Worm (Caenorhabditis elegans) whole organism, L4 larva: ENCODE results near the gene T01B10.5.

Experiments
- F26F4.8 ChIP-seq: fragments of 200-800 bp; sonication (Bioruptor generic); conservative IDR thresholded peaks from 2 replicates; pipeline ENCODE4 v1.3.6; 2022; ENCODE audit warnings: missing genetic modification characterization, missing compliant biosample characterization
- F49E8.2 ChIP-seq: sonication (generic microtip); optimal IDR thresholded peaks from 2 replicates; lab custom pipeline; 2016; ENCODE audit warnings: missing compliant biosample characterization, mild to moderate bottlenecking, missing genetic modification characterization, borderline replicate concordance
- T20F7.1 ChIP-seq: fragments of 200-800 bp; sonication (Bioruptor generic); optimal IDR thresholded peaks from 2 replicates; lab custom pipeline; 2018; ENCODE audit warnings: mild to moderate bottlenecking, missing genetic modification characterization, missing compliant biosample characterization
- ZK337.2 ChIP-seq: fragments of 200-800 bp; sonication (Bioruptor generic); IDR thresholded peaks from 2 replicates; pipeline ENCODE4 v1.3.6; 2022; ENCODE audit warnings: missing genetic modification reagents, missing genetic modification characterization, missing compliant biosample characterization
- aha-1 ChIP-seq: fragments of 150-350 bp; peaks from one replicate; lab custom pipeline; 2014; ENCODE audit warnings: missing biosample characterization, missing genetic modification characterization
- ama-1 ChIP-seq: fragments of 150-350 bp; optimal IDR thresholded peaks from 2 replicates; lab custom pipeline; 2014; ENCODE audit warnings: inconsistent platforms, mixed read lengths
- attf-4 ChIP-seq: sonication (generic microtip); optimal IDR thresholded peaks from 3 replicates; lab custom pipeline; 2017; ENCODE audit warnings: missing biosample characterization, missing genetic modification characterization
- ceh-28 ChIP-seq: fragments of 150-350 bp; optimal IDR thresholded peaks from 2 replicates; lab custom pipeline; 2014; ENCODE audit warnings: missing biosample characterization, missing genetic modification reagents, missing genetic modification characterization
- ceh-32 ChIP-seq: sonication (generic microtip); optimal IDR thresholded peaks from 2 replicates; lab custom pipeline; 2016; ENCODE audit warnings: mild to moderate bottlenecking, missing genetic modification characterization, missing compliant biosample characterization; ENCODE audit not compliant: poor library complexity
- ces-1 ChIP-seq: fragments of 150-350 bp; sonication (generic microtip); optimal IDR thresholded peaks from 4 replicates; lab custom pipeline; 2014; ENCODE audit warnings: missing biosample characterization, missing genetic modification reagents, missing genetic modification characterization
- cey-2 ChIP-seq: sonication (generic microtip); optimal IDR thresholded peaks from 3 replicates; lab custom pipeline; 2017; ENCODE audit warnings: missing genetic modification characterization, mild to moderate bottlenecking, missing compliant biosample characterization, antibody characterized with exemption, borderline replicate concordance; ENCODE audit not compliant: insufficient read depth
- daf-12 ChIP-seq: fragments of 150-350 bp; optimal IDR thresholded peaks from 2 replicates; lab custom pipeline; 2014; ENCODE audit warnings: missing biosample characterization, missing genetic modification reagents, missing genetic modification characterization
- daf-16 ChIP-seq, 3 experiments: sonication (generic microtip); optimal IDR thresholded peaks; 2 replicates each; lab custom pipeline; 2016 to 2017; ENCODE audit warnings: missing genetic modification characterization in 3 of 3, missing genetic modification reagents in 3 of 3, mild to moderate bottlenecking in 2 of 3, missing compliant biosample characterization in 2 of 3, missing biosample characterization in 1 of 3, moderate library complexity in 1 of 3
- dmd-6 ChIP-seq: fragments of 200-800 bp; sonication (Bioruptor generic); IDR thresholded peaks from 2 replicates; pipeline ENCODE4 v1.3.6; 2022; ENCODE audit warnings: missing genetic modification reagents, missing genetic modification characterization, missing compliant biosample characterization
- dve-1 ChIP-seq: sonication (generic microtip); optimal IDR thresholded peaks from 2 replicates; lab custom pipeline; 2017; ENCODE audit warnings: antibody characterized with exemption, mild to moderate bottlenecking, missing genetic modification characterization, missing compliant biosample characterization; ENCODE audit not compliant: insufficient read depth
- egl-43 ChIP-seq: fragments of 200-800 bp; sonication (Bioruptor generic); IDR thresholded peaks from 2 replicates; pipeline ENCODE4 v1.3.6; 2022; ENCODE audit warnings: missing genetic modification reagents, missing genetic modification characterization, missing compliant biosample characterization
- gei-8 ChIP-seq: fragments of 200-800 bp; sonication (Bioruptor generic); optimal IDR thresholded peaks from 2 replicates; lab custom pipeline; 2018; ENCODE audit warnings: mild to moderate bottlenecking, missing genetic modification characterization, missing compliant biosample characterization
- hif-1 ChIP-seq, 2 experiments: sonication (generic microtip); optimal IDR thresholded peaks; 2 replicates each; lab custom pipeline; 2016 to 2017; ENCODE audit warnings: missing compliant biosample characterization in 2 of 2, missing genetic modification characterization in 2 of 2, missing genetic modification reagents in 2 of 2, missing genotype in 2 of 2, mild to moderate bottlenecking in 1 of 2
- hlh-11 ChIP-seq: fragments of 200-800 bp; sonication (Bioruptor generic); optimal IDR thresholded peaks from 2 replicates; lab custom pipeline; 2018; ENCODE audit warnings: mild to moderate bottlenecking, missing genetic modification characterization, missing compliant biosample characterization
- lim-7 ChIP-seq: fragments of 200-800 bp; sonication (Bioruptor generic); IDR thresholded peaks from 2 replicates; pipeline ENCODE4 v1.3.6; 2022; ENCODE audit warnings: missing genetic modification characterization, missing compliant biosample characterization
- lin-1 ChIP-seq: fragments of 200-800 bp; sonication (Bioruptor generic); IDR thresholded peaks from 2 replicates; pipeline ENCODE4 v1.3.6; 2022; ENCODE audit warnings: missing genetic modification reagents, missing genetic modification characterization, missing compliant biosample characterization
- lin-38 ChIP-seq: fragments of 200-800 bp; sonication (Bioruptor generic); IDR thresholded peaks from 2 replicates; pipeline ENCODE4 v1.3.6; 2022; ENCODE audit warnings: missing genetic modification reagents, missing genetic modification characterization, missing compliant biosample characterization
- lin-39 ChIP-seq: fragments of 150-350 bp; optimal IDR thresholded peaks from 2 replicates; lab custom pipeline; 2014; ENCODE audit warnings: missing biosample characterization, missing genetic modification reagents, missing genetic modification characterization
- lir-3 ChIP-seq: sonication (generic microtip); optimal IDR thresholded peaks from 2 replicates; lab custom pipeline; 2016; ENCODE audit warnings: mild to moderate bottlenecking, missing genetic modification characterization, missing compliant biosample characterization
- mdl-1 ChIP-seq, 2 experiments: fragments of 150-350 bp in 1 of 2; sonication (generic microtip) in 1 of 2; optimal IDR thresholded peaks; 2 replicates each; lab custom pipeline; 2014 to 2017; ENCODE audit warnings: missing biosample characterization in 2 of 2, missing genetic modification characterization in 2 of 2
- mes-2 ChIP-seq: sonication (generic microtip); optimal IDR thresholded peaks from 2 replicates; lab custom pipeline; 2016; ENCODE audit warnings: missing genotype, mild to moderate bottlenecking, missing genetic modification characterization, missing compliant biosample characterization; ENCODE audit not compliant: poor library complexity, severe bottlenecking
- mxl-3 ChIP-seq: fragments of 200-800 bp; sonication (Bioruptor generic); optimal IDR thresholded peaks from 2 replicates; lab custom pipeline; 2018; ENCODE audit warnings: mild to moderate bottlenecking, missing genetic modification characterization, missing compliant biosample characterization
- nhr-11 ChIP-seq: fragments of 150-350 bp; optimal IDR thresholded peaks from 2 replicates; lab custom pipeline; 2014; ENCODE audit warnings: missing biosample characterization, missing genetic modification characterization
- nhr-111 ChIP-seq: fragments of 200-800 bp; sonication (Bioruptor generic); optimal IDR thresholded peaks from 2 replicates; lab custom pipeline; 2018; ENCODE audit warnings: mild to moderate bottlenecking, missing genetic modification characterization, missing compliant biosample characterization
- nhr-28 ChIP-seq: fragments of 150-350 bp; optimal IDR thresholded peaks from 2 replicates; lab custom pipeline; 2014; ENCODE audit warnings: missing biosample characterization, missing genetic modification characterization
- nhr-6 ChIP-seq: fragments of 150-350 bp; optimal IDR thresholded peaks from 2 replicates; lab custom pipeline; 2014; ENCODE audit warnings: missing biosample characterization, missing genetic modification characterization
- nhr-77 ChIP-seq: fragments of 150-350 bp; optimal IDR thresholded peaks from 2 replicates; lab custom pipeline; 2014; ENCODE audit warnings: missing biosample characterization, missing genetic modification characterization
- pqm-1 ChIP-seq: sonication (generic microtip); optimal IDR thresholded peaks from 2 replicates; lab custom pipeline; 2017; ENCODE audit warnings: missing biosample characterization, missing genetic modification characterization
- snpc-1.2 ChIP-seq: fragments of 200-800 bp; sonication (Bioruptor generic); IDR thresholded peaks from 2 replicates; pipeline ENCODE4 v1.3.6; 2022; ENCODE audit warnings: missing genetic modification reagents, missing genetic modification characterization, missing compliant biosample characterization
- spr-1 ChIP-seq: sonication (generic microtip); optimal IDR thresholded peaks from 2 replicates; lab custom pipeline; 2016; ENCODE audit warnings: mild to moderate bottlenecking, missing genetic modification characterization, missing compliant biosample characterization
- spr-3 ChIP-seq: fragments of 200-800 bp; sonication (Bioruptor generic); optimal IDR thresholded peaks from 2 replicates; lab custom pipeline; 2018; ENCODE audit warnings: mild to moderate bottlenecking, missing genetic modification characterization, missing compliant biosample characterization
- tra-1 ChIP-seq: fragments of 200-800 bp; sonication (Bioruptor generic); IDR thresholded peaks from 2 replicates; pipeline ENCODE4 v1.3.6; 2022; ENCODE audit warnings: missing genetic modification reagents, missing genetic modification characterization, missing compliant biosample characterization
- unc-62 ChIP-seq, 3 experiments: fragments of 150-350 bp in 1 of 3; sonication (generic microtip); optimal IDR thresholded peaks in 2 of 3; peaks in 1 of 3; 1 replicate in 1 of 3; 2 replicates in 2 of 3; lab custom pipeline; 2014 to 2017; ENCODE audit warnings: missing biosample characterization in 3 of 3, missing genetic modification characterization in 3 of 3, missing genetic modification reagents in 3 of 3, missing genotype in 1 of 3
- zfp-2 ChIP-seq: sonication (generic microtip); optimal IDR thresholded peaks from 2 replicates; lab custom pipeline; 2016; ENCODE audit warnings: mild to moderate bottlenecking, missing genetic modification characterization, missing compliant biosample characterization
- zip-11 ChIP-seq: fragments of 200-800 bp; sonication (Bioruptor generic); IDR thresholded peaks from 2 replicates; pipeline ENCODE4 v1.3.6; 2022; ENCODE audit warnings: missing genetic modification characterization, missing compliant biosample characterization

The T01B10.5 gene

DNA sequence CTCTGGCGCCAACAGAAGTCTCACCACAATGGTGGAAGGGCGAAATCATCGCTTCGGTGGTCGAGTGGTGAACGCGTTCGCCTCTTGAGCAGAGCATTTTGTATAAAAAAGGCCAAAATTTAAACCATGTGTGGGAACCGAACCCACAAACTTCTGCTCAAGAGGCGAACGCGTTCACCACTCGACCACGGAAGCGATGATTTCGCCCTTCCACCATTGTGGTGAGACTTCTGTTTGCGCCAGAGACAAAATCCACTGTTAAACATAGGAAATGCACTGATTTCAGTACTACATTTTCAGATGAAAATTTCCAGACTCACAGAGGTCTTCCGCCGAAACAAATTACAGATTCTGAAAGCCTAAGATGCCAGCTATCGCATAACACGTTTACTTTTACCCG lies 36.2 kb upstream of the T01B10.5 start:
- peak; percentile 49; the same call in 1 of the 2 replicates for TF ChIP-seq snpc-1.2 (GFP tag; lab: Robert Waterston, UW)

DNA sequence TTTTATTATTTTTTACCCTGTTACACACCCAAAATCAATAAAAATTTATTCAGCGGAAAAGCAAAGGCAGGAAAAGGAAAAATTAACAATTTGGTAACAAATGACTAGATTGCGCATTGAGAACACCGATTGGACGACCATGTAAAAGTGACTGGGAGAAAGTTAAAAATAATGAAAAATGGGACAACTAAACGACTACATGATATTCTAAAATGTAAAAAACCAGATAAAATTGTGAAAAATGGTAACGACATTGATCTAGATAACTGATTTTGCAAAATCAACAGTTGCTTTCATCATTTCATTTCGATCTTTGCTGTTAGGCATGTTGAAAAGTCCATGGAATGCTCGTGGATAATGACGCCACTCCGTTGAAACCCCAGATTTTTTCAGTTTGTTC lies 35.3 kb upstream of the T01B10.5 start:
- TF ChIP-seq aha-1 (tag; lab: Kevin White, UChicago): peak; percentile 90
- no peak for TF ChIP-seq mdl-1 (tag; optimal IDR thresholded peaks at IDR 0.05; lab: Kevin White, UChicago)

DNA sequence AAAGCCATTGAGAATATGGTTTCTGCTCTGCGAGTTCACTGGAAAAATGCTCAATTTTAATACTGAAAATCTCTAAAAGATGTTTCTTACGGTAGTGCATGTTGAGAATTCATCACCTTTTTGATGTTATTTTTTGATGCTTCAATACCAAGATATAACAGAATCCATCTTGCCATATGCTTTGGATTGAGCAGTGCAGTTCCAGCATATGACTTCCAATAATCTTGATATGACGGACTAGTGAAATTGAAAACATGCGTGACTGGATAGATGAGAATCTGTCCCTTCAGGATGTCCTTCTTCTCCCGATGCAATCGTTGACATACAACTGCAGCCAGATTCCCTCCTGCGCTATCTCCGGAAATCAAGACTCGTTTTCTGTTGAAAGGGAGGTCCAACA lies 34.1 kb upstream of the T01B10.5 start:
- TF ChIP-seq spr-1 (no peak), nhr-11 (tag; lab: Kevin White, UChicago) (no peak), ceh-32 (tag; lab: Kevin White, UChicago) (no peak), lim-7 (GFP tag; lab: Robert Waterston, UW) (no peak), zip-11 (GFP tag; lab: Robert Waterston, UW) (no peak), unc-62 (GFP tag; optimal IDR thresholded peaks at IDR 0.05 in 1 of 2; lab: Kevin White, UChicago) (peak in 1 of 2 experiments; percentile 97), unc-62 (tag; optimal IDR thresholded peaks at IDR 0.05; lab: Kevin White, UChicago) (no peak), ZK337.2 (GFP tag; lab: Robert Waterston, UW) (no peak), hlh-11 (no peak)

- TF ChIP-seq lir-3 (tag; lab: Kevin White, UChicago): no peak
- TF ChIP-seq F26F4.8 (GFP tag; lab: Robert Waterston, UW): no peak
- TF ChIP-seq dmd-6 (GFP tag; lab: Robert Waterston, UW): peak; percentile 37
- no peak for TF ChIP-seq attf-4 (tag; lab: Kevin White, UChicago)
- TF ChIP-seq daf-16 (GFP tag; optimal IDR thresholded peaks at IDR 0.05; lab: Kevin White, UChicago): no peak
- TF ChIP-seq daf-16 (tag; optimal IDR thresholded peaks at IDR 0.05; lab: Kevin White, UChicago): peak; percentile 33
- peak; percentile 92 for TF ChIP-seq nhr-28
- no peak for TF ChIP-seq ces-1
- peak; percentile 6 for TF ChIP-seq hlh-11
- TF ChIP-seq dve-1: peak; percentile 64
- no peak for TF ChIP-seq zfp-2
- no peak for TF ChIP-seq F49E8.2
- no peak for TF ChIP-seq gei-8
- no peak for TF ChIP-seq lin-38 (GFP tag; lab: Robert Waterston, UW)
- TF ChIP-seq aha-1 (tag; lab: Kevin White, UChicago): peak; percentile 94
- TF ChIP-seq mes-2 (tag; lab: Kevin White, UChicago): no peak
- TF ChIP-seq nhr-6 (tag; lab: Kevin White, UChicago): no peak
- TF ChIP-seq daf-12 (tag; lab: Kevin White, UChicago): no peak
- no peak for TF ChIP-seq T20F7.1 (GFP tag; lab: Kevin White, UChicago)
- no peak for TF ChIP-seq egl-43
- no peak for TF ChIP-seq spr-3 (GFP tag; lab: Kevin White, UChicago)
- TF ChIP-seq nhr-11 (tag; lab: Kevin White, UChicago): no peak
- TF ChIP-seq ceh-32 (tag; lab: Kevin White, UChicago): no peak
- TF ChIP-seq tra-1 (GFP tag; lab: Robert Waterston, UW): no peak
- TF ChIP-seq lin-39: no peak
- no peak for TF ChIP-seq ceh-28 (tag; lab: Kevin White, UChicago)
- TF ChIP-seq ama-1 (lab: Kevin White, UChicago): no peak
- TF ChIP-seq lin-1: no peak
- TF ChIP-seq nhr-111 (GFP tag; lab: Kevin White, UChicago): no peak
- no peak for TF ChIP-seq ZK337.2 (GFP tag; lab: Robert Waterston, UW)
- peak; percentile 51 for TF ChIP-seq nhr-77 (tag; lab: Kevin White, UChicago)
- TF ChIP-seq mxl-3 (GFP tag; lab: Kevin White, UChicago): no peak
- peak; percentile 55 for TF ChIP-seq pqm-1 (tag; lab: Kevin White, UChicago)
- TF ChIP-seq cey-2 (tag; lab: Kevin White, UChicago): no peak
- no peak for TF ChIP-seq hif-1 (tag; optimal IDR thresholded peaks at IDR 0.05; lab: Kevin White, UChicago)
Measured at ce11 chrX:8463085-8463645, 31.9 kb upstream of the T01B10.5 start, which contains the start of gene F16F9.4. Gene F16F9.4, minus strand, starts transcription at chrX:8463360.
